Fruit fly (Drosophila melanogaster) whole organism, pupa: ENCODE data around the gene stnA.

Experiments
- CG12605 ChIP-seq: fragments of 200-800 bp; sonication (Bioruptor generic); IDR thresholded peaks from 2 replicates; pipeline ENCODE4 v1.3.6; 2022; ENCODE audit warnings: missing biosample characterization, missing genetic modification characterization
- CG13204 ChIP-seq: fragments of 200-800 bp; sonication (Bioruptor generic); optimal IDR thresholded peaks from 2 replicates; lab custom pipeline; 2018; ENCODE audit warnings: missing biosample characterization, mild to moderate bottlenecking, missing genetic modification characterization, moderate library complexity
- CG14655 ChIP-seq: fragments of 200-800 bp; sonication (Bioruptor generic); optimal IDR thresholded peaks from 3 replicates; lab custom pipeline; 2017; ENCODE audit warnings: mild to moderate bottlenecking, missing biosample characterization, missing genetic modification reagents, missing genetic modification characterization
- CG32121 ChIP-seq: fragments of 200-800 bp; sonication (Bioruptor generic); IDR thresholded peaks from 2 replicates; pipeline ENCODE4 v1.3.6; 2022; ENCODE audit warnings: missing biosample characterization, missing genetic modification characterization
- CG34367 ChIP-seq: fragments of 200-800 bp; sonication (Bioruptor generic); optimal IDR thresholded peaks from 2 replicates; lab custom pipeline; 2018; ENCODE audit warnings: missing biosample characterization, mild to moderate bottlenecking, missing genetic modification characterization
- CG8159 ChIP-seq: fragments of 200-800 bp; sonication (Bioruptor generic); optimal IDR thresholded peaks from 3 replicates; lab custom pipeline; 2018; ENCODE audit warnings: missing biosample characterization, mild to moderate bottlenecking, missing genetic modification characterization, moderate library complexity
- Pif1A ChIP-seq: fragments of 200-800 bp; sonication (Bioruptor generic); optimal IDR thresholded peaks from 3 replicates; lab custom pipeline; 2016; ENCODE audit warnings: missing biosample characterization, missing genetic modification characterization
- gl ChIP-seq: fragments of 200-800 bp; sonication (Bioruptor generic); optimal IDR thresholded peaks from 2 replicates; lab custom pipeline; 2018; ENCODE audit warnings: missing biosample characterization, mild to moderate bottlenecking, missing genetic modification characterization

- no peak for TF ChIP-seq CG12605
- TF ChIP-seq Pif1A: no peak
- TF ChIP-seq CG14655: no peak
- TF ChIP-seq CG13204 (GFP tag; lab: Kevin White, UChicago): no peak
- TF ChIP-seq gl (tag; lab: Kevin White, UChicago): no peak
- TF ChIP-seq CG32121 (GFP tag; lab: Robert Waterston, UW): no peak
- no peak for TF ChIP-seq CG8159
- TF ChIP-seq CG34367 (tag; lab: Kevin White, UChicago): no peak
Observed at dm6 chrX:23010651-23011050, 6.2 kb upstream of the stnA start.
